Fruit fly (Drosophila melanogaster) whole organism, pupa: Measurements from ENCODE around the gene CG7988.

Experiments
- CG10348 ChIP-seq: fragments of 200-800 bp; sonication (Bioruptor generic); IDR thresholded peaks from 2 replicates; pipeline ENCODE4 v1.3.6; 2022; ENCODE audit warnings: missing biosample characterization, missing genetic modification characterization
- CG12605 ChIP-seq: fragments of 200-800 bp; sonication (Bioruptor generic); IDR thresholded peaks from 2 replicates; pipeline ENCODE4 v1.3.6; 2022; ENCODE audit warnings: missing biosample characterization, missing genetic modification characterization
- CG13204 ChIP-seq: fragments of 200-800 bp; sonication (Bioruptor generic); optimal IDR thresholded peaks from 2 replicates; lab custom pipeline; 2018; ENCODE audit warnings: missing biosample characterization, mild to moderate bottlenecking, missing genetic modification characterization, moderate library complexity
- CG14655 ChIP-seq: fragments of 200-800 bp; sonication (Bioruptor generic); optimal IDR thresholded peaks from 3 replicates; lab custom pipeline; 2017; ENCODE audit warnings: mild to moderate bottlenecking, missing biosample characterization, missing genetic modification reagents, missing genetic modification characterization
- CG15710 ChIP-seq: fragments of 200-800 bp; sonication (Bioruptor generic); optimal IDR thresholded peaks from 2 replicates; lab custom pipeline; 2018; ENCODE audit warnings: missing biosample characterization, mild to moderate bottlenecking, missing genetic modification characterization, moderate library complexity
- CG17806 ChIP-seq: fragments of 200-800 bp; sonication (Bioruptor generic); optimal IDR thresholded peaks from 2 replicates; lab custom pipeline; 2018; ENCODE audit warnings: missing biosample characterization, mild to moderate bottlenecking, missing genetic modification characterization, moderate library complexity
- CG32121 ChIP-seq: fragments of 200-800 bp; sonication (Bioruptor generic); IDR thresholded peaks from 2 replicates; pipeline ENCODE4 v1.3.6; 2022; ENCODE audit warnings: missing biosample characterization, missing genetic modification characterization
- CG34367 ChIP-seq: fragments of 200-800 bp; sonication (Bioruptor generic); optimal IDR thresholded peaks from 2 replicates; lab custom pipeline; 2018; ENCODE audit warnings: missing biosample characterization, mild to moderate bottlenecking, missing genetic modification characterization
- CG4496 ChIP-seq: fragments of 200-800 bp; sonication (Bioruptor generic); IDR thresholded peaks from 3 replicates; pipeline ENCODE4 v1.3.6; 2022; ENCODE audit warnings: missing biosample characterization, missing genetic modification characterization
- CG8159 ChIP-seq: fragments of 200-800 bp; sonication (Bioruptor generic); optimal IDR thresholded peaks from 3 replicates; lab custom pipeline; 2018; ENCODE audit warnings: missing biosample characterization, mild to moderate bottlenecking, missing genetic modification characterization, moderate library complexity
- CG8301 ChIP-seq: fragments of 200-800 bp; sonication (Bioruptor generic); optimal IDR thresholded peaks from 2 replicates; lab custom pipeline; 2018; ENCODE audit warnings: missing biosample characterization, mild to moderate bottlenecking, missing genetic modification characterization
- CG9948 ChIP-seq: fragments of 200-800 bp; sonication (Bioruptor generic); optimal IDR thresholded peaks from 2 replicates; lab custom pipeline; 2018; ENCODE audit warnings: missing biosample characterization, mild to moderate bottlenecking, missing genetic modification characterization, moderate library complexity
- D1 ChIP-seq: fragments of 200-800 bp; sonication (Bioruptor generic); optimal IDR thresholded peaks from 2 replicates; lab custom pipeline; 2018; ENCODE audit warnings: missing biosample characterization, mild to moderate bottlenecking, missing genetic modification characterization, moderate library complexity
- EcR ChIP-seq: fragments of 200-800 bp; sonication (Bioruptor generic); optimal IDR thresholded peaks from 3 replicates; lab custom pipeline; 2019; ENCODE audit warnings: missing biosample characterization, missing genetic modification characterization, mild to moderate bottlenecking, moderate library complexity, missing genetic modification reagents
- Ets98B ChIP-seq: fragments of 200-800 bp; sonication (Bioruptor generic); IDR thresholded peaks from 2 replicates; pipeline ENCODE4 v1.3.6; 2022; ENCODE audit warnings: missing biosample characterization, missing genetic modification characterization
- Pif1A ChIP-seq: fragments of 200-800 bp; sonication (Bioruptor generic); optimal IDR thresholded peaks from 3 replicates; lab custom pipeline; 2016; ENCODE audit warnings: missing biosample characterization, missing genetic modification characterization
- Pif1B ChIP-seq: fragments of 200-800 bp; sonication (Bioruptor generic); optimal IDR thresholded peaks from 3 replicates; lab custom pipeline; 2016; ENCODE audit warnings: missing biosample characterization, missing genetic modification characterization
- Snoo ChIP-seq: fragments of 200-800 bp; sonication (Bioruptor generic); optimal IDR thresholded peaks from 3 replicates; lab custom pipeline; 2017; ENCODE audit warnings: missing biosample characterization, mild to moderate bottlenecking, missing genetic modification characterization, inconsistent platforms
- fd96Ca ChIP-seq: fragments of 200-800 bp; sonication (Bioruptor generic); IDR thresholded peaks from 3 replicates; pipeline ENCODE4 v1.3.6; 2022; ENCODE audit warnings: missing biosample characterization, missing genetic modification characterization
- gl ChIP-seq: fragments of 200-800 bp; sonication (Bioruptor generic); optimal IDR thresholded peaks from 2 replicates; lab custom pipeline; 2018; ENCODE audit warnings: missing biosample characterization, mild to moderate bottlenecking, missing genetic modification characterization
- rn ChIP-seq: fragments of 200-800 bp; sonication (Bioruptor generic); IDR thresholded peaks from 2 replicates; pipeline ENCODE4 v1.3.6; 2022; ENCODE audit warnings: missing biosample characterization, missing genetic modification characterization

The CG7988 gene

DNA sequence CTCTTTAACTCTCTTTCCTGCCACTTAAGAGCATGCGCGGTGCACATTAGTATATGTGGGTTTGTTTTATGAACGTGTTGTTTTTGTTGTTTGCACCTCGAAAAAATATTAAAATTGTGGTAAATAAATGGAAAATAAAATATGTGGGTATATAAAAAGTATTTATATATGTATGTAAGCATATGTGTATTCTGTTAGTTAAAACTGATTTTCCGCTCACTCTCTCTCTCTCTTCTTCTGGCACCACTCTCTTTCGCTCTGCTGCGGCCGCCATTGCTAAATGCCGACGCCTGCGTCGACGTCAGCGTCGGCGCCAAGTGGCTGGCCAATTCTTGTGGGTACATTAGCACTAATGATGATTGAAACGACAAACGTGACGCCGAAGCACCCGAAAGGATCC, 44.9 kb downstream of the CG7988 start:
- TF ChIP-seq D1 (tag; lab: Kevin White, UChicago) (no peak), Ets98B (no peak), Pif1B (GFP tag; lab: Kevin White, UChicago) (no peak), EcR (GFP tag; lab: Kevin White, UChicago) (no peak), CG8301 (tag; lab: Kevin White, UChicago) (no peak), CG12605 (no peak), CG17806 (no peak), CG13204 (GFP tag; lab: Kevin White, UChicago) (no peak), Pif1A (no peak)

- TF ChIP-seq CG34367 (tag; lab: Kevin White, UChicago) (no peak), CG12605 (no peak), CG9948 (tag; lab: Kevin White, UChicago) (no peak), CG13204 (GFP tag; lab: Kevin White, UChicago) (no peak), fd96Ca (GFP tag; lab: Robert Waterston, UW) (no peak), CG15710 (tag; lab: Kevin White, UChicago) (no peak), Ets98B (no peak), CG8159 (tag; lab: Kevin White, UChicago) (no peak), CG10348 (GFP tag; lab: Robert Waterston, UW) (no peak), CG14655 (GFP tag; lab: Kevin White, UChicago) (no peak), CG4496 (no peak), CG32121 (GFP tag; lab: Robert Waterston, UW) (no peak), D1 (tag; lab: Kevin White, UChicago) (no peak), gl (tag; lab: Kevin White, UChicago) (no peak), CG17806 (no peak), Pif1B (GFP tag; lab: Kevin White, UChicago) (no peak), Pif1A (no peak), Snoo (tag; lab: Kevin White, UChicago) (no peak)
Observed at dm6 chr3R:18266665-18267064, 46.3 kb downstream of the CG7988 start.

- TF ChIP-seq CG4496 (no peak), fd96Ca (GFP tag; lab: Robert Waterston, UW) (no peak), Snoo (tag; lab: Kevin White, UChicago) (no peak), CG15710 (tag; lab: Kevin White, UChicago) (no peak), CG14655 (GFP tag; lab: Kevin White, UChicago) (no peak), rn (GFP tag; lab: Robert Waterston, UW) (no peak), CG17806 (no peak), CG12605 (no peak), CG9948 (tag; lab: Kevin White, UChicago) (no peak), EcR (GFP tag; lab: Kevin White, UChicago) (no peak), CG10348 (GFP tag; lab: Robert Waterston, UW) (no peak)
- TF ChIP-seq, all 21 proteins: peak for 0
Observed at dm6 chr3R:18267489-18267888, 47.2 kb downstream of the CG7988 start, which contains the start of gene CG18599. Gene CG18599 (plus strand): TSS chr3R:18267789.

- TF ChIP-seq CG14655 (GFP tag; lab: Kevin White, UChicago) (no peak), Pif1B (GFP tag; lab: Kevin White, UChicago) (no peak), rn (GFP tag; lab: Robert Waterston, UW) (no peak), fd96Ca (GFP tag; lab: Robert Waterston, UW) (no peak), CG32121 (GFP tag; lab: Robert Waterston, UW) (no peak), Ets98B (no peak), CG17806 (no peak), Snoo (tag; lab: Kevin White, UChicago) (no peak), CG15710 (tag; lab: Kevin White, UChicago) (no peak), CG34367 (tag; lab: Kevin White, UChicago) (no peak), CG12605 (no peak), gl (tag; lab: Kevin White, UChicago) (no peak), CG13204 (GFP tag; lab: Kevin White, UChicago) (no peak), CG10348 (GFP tag; lab: Robert Waterston, UW) (no peak), EcR (GFP tag; lab: Kevin White, UChicago) (no peak), CG8159 (tag; lab: Kevin White, UChicago) (no peak), Pif1A (no peak)
Observed at dm6 chr3R:18269744-18270348, 49.5 kb downstream of the CG7988 start.
